Fruit fly (Drosophila melanogaster) whole organism, pupa: ENCODE measurements around the gene CG32373.

Experiments used
- CG12605 ChIP-seq: fragments of 200-800 bp; sonication (Bioruptor generic); IDR thresholded peaks from 2 replicates; pipeline ENCODE4 v1.3.6; 2022; ENCODE audit warnings: missing biosample characterization, missing genetic modification characterization
- CG13204 ChIP-seq: fragments of 200-800 bp; sonication (Bioruptor generic); optimal IDR thresholded peaks from 2 replicates; lab custom pipeline; 2018; ENCODE audit warnings: missing biosample characterization, mild to moderate bottlenecking, missing genetic modification characterization, moderate library complexity
- CG15710 ChIP-seq: fragments of 200-800 bp; sonication (Bioruptor generic); optimal IDR thresholded peaks from 2 replicates; lab custom pipeline; 2018; ENCODE audit warnings: missing biosample characterization, mild to moderate bottlenecking, missing genetic modification characterization, moderate library complexity
- CG34367 ChIP-seq: fragments of 200-800 bp; sonication (Bioruptor generic); optimal IDR thresholded peaks from 2 replicates; lab custom pipeline; 2018; ENCODE audit warnings: missing biosample characterization, mild to moderate bottlenecking, missing genetic modification characterization
- CG8159 ChIP-seq: fragments of 200-800 bp; sonication (Bioruptor generic); optimal IDR thresholded peaks from 3 replicates; lab custom pipeline; 2018; ENCODE audit warnings: missing biosample characterization, mild to moderate bottlenecking, missing genetic modification characterization, moderate library complexity
- CG9948 ChIP-seq: fragments of 200-800 bp; sonication (Bioruptor generic); optimal IDR thresholded peaks from 2 replicates; lab custom pipeline; 2018; ENCODE audit warnings: missing biosample characterization, mild to moderate bottlenecking, missing genetic modification characterization, moderate library complexity
- D1 ChIP-seq: fragments of 200-800 bp; sonication (Bioruptor generic); optimal IDR thresholded peaks from 2 replicates; lab custom pipeline; 2018; ENCODE audit warnings: missing biosample characterization, mild to moderate bottlenecking, missing genetic modification characterization, moderate library complexity
- EcR ChIP-seq: fragments of 200-800 bp; sonication (Bioruptor generic); optimal IDR thresholded peaks from 3 replicates; lab custom pipeline; 2019; ENCODE audit warnings: missing biosample characterization, missing genetic modification characterization, mild to moderate bottlenecking, moderate library complexity, missing genetic modification reagents
- Ets98B ChIP-seq: fragments of 200-800 bp; sonication (Bioruptor generic); IDR thresholded peaks from 2 replicates; pipeline ENCODE4 v1.3.6; 2022; ENCODE audit warnings: missing biosample characterization, missing genetic modification characterization
- Pif1A ChIP-seq: fragments of 200-800 bp; sonication (Bioruptor generic); optimal IDR thresholded peaks from 3 replicates; lab custom pipeline; 2016; ENCODE audit warnings: missing biosample characterization, missing genetic modification characterization
- fd96Ca ChIP-seq: fragments of 200-800 bp; sonication (Bioruptor generic); IDR thresholded peaks from 3 replicates; pipeline ENCODE4 v1.3.6; 2022; ENCODE audit warnings: missing biosample characterization, missing genetic modification characterization
- gl ChIP-seq: fragments of 200-800 bp; sonication (Bioruptor generic); optimal IDR thresholded peaks from 2 replicates; lab custom pipeline; 2018; ENCODE audit warnings: missing biosample characterization, mild to moderate bottlenecking, missing genetic modification characterization
- rn ChIP-seq: fragments of 200-800 bp; sonication (Bioruptor generic); IDR thresholded peaks from 2 replicates; pipeline ENCODE4 v1.3.6; 2022; ENCODE audit warnings: missing biosample characterization, missing genetic modification characterization

DNA sequence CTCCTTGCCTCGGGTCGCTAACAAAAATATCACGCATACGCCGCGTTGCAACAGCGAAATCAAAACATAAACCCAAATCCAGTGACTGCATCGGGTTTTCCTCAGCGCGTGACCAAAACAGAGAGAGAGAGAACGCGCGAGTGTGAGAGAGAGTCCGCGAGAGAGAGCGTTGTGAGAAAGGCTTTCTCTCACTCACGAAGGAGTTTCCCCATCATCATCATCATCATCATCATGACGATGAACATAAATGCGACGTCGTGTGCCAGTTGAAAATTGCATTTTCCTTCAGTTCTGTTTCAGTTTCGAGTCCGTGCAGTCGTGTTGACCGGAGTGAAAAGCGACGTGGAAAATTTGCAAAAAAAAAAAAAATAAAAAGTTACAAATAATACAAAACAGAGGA is 96.7 kb downstream of the CG32373 start, which contains the start of gene CG13685:
- TF ChIP-seq CG9948 (no peak), gl (tag; lab: Kevin White, UChicago) (no peak), rn (GFP tag; lab: Robert Waterston, UW) (no peak), EcR (GFP tag; lab: Kevin White, UChicago) (no peak), fd96Ca (GFP tag; lab: Robert Waterston, UW) (no peak), CG8159 (tag; lab: Kevin White, UChicago) (no peak), CG13204 (no peak), D1 (tag; lab: Kevin White, UChicago) (no peak), CG15710 (tag; lab: Kevin White, UChicago) (no peak), Ets98B (GFP tag; lab: Robert Waterston, UW) (no peak), CG34367 (tag; lab: Kevin White, UChicago) (no peak), CG12605 (GFP tag; lab: Robert Waterston, UW) (no peak), Pif1A (GFP tag; lab: Kevin White, UChicago) (no peak)
